Worm (Caenorhabditis elegans) whole organism, young adult: ENCODE measurements around the gene asah-2.

Source experiments
- B0261.1 ChIP-seq: sonication (generic microtip); optimal IDR thresholded peaks from 2 replicates; lab custom pipeline; 2016; ENCODE audit warnings: mild to moderate bottlenecking, missing genetic modification characterization, moderate library complexity, missing compliant biosample characterization
- F10E7.11 ChIP-seq: sonication (generic microtip); optimal IDR thresholded peaks from 2 replicates; lab custom pipeline; 2017; ENCODE audit warnings: mild to moderate bottlenecking, missing genetic modification characterization, moderate library complexity, missing compliant biosample characterization
- F49E8.2 ChIP-seq: sonication (generic microtip); optimal IDR thresholded peaks from 3 replicates; lab custom pipeline; 2017; ENCODE audit warnings: missing genetic modification characterization, mild to moderate bottlenecking, missing compliant biosample characterization, antibody characterized with exemption, moderate library complexity; ENCODE audit not compliant: insufficient read depth
- ZK185.1 ChIP-seq: sonication (generic microtip); optimal IDR thresholded peaks from 2 replicates; lab custom pipeline; 2016; ENCODE audit warnings: mild to moderate bottlenecking, missing genetic modification characterization, missing compliant biosample characterization; ENCODE audit not compliant: poor library complexity, severe bottlenecking
- ama-1 ChIP-seq, 3 experiments: fragments of 150-350 bp in 1 of 3; sonication (generic microtip) in 2 of 3; optimal IDR thresholded peaks; 2 replicates each; lab custom pipeline; 2014 to 2018; ENCODE audit warnings: missing biosample characterization in 2 of 3, missing genetic modification characterization in 2 of 3, missing genetic modification reagents in 2 of 3
- ccch-3 ChIP-seq: fragments of 200-800 bp; sonication (Bioruptor generic); optimal IDR thresholded peaks from 2 replicates; lab custom pipeline; 2018; ENCODE audit warnings: mild to moderate bottlenecking, missing genetic modification characterization, missing compliant biosample characterization
- dpff-1 ChIP-seq: sonication (generic microtip); optimal IDR thresholded peaks from 2 replicates; lab custom pipeline; 2017; ENCODE audit warnings: mild to moderate bottlenecking, missing genetic modification characterization, missing compliant biosample characterization
- him-1 ChIP-seq: sonication (generic microtip); optimal IDR thresholded peaks from 2 replicates; lab custom pipeline; 2016; ENCODE audit warnings: missing genotype, missing genetic modification reagents, missing genetic modification characterization, missing compliant biosample characterization
- lin-40 ChIP-seq: sonication (generic microtip); optimal IDR thresholded peaks from 2 replicates; lab custom pipeline; 2016; ENCODE audit warnings: missing genetic modification characterization, mild to moderate bottlenecking, missing compliant biosample characterization, missing genotype, missing genetic modification reagents
- nhr-90 ChIP-seq: sonication (generic microtip); optimal IDR thresholded peaks from 2 replicates; lab custom pipeline; 2016; ENCODE audit warnings: missing genotype, mild to moderate bottlenecking, missing genetic modification characterization, missing compliant biosample characterization
- pbrm-1 ChIP-seq: fragments of 200-800 bp; sonication (Bioruptor generic); IDR thresholded peaks from 2 replicates; pipeline ENCODE4 v1.3.6; 2022; ENCODE audit warnings: missing genetic modification reagents, missing genetic modification characterization, missing compliant biosample characterization
- snpc-4 ChIP-seq, 5 experiments: fragments of 150-350 bp in 1 of 5; sonication (generic microtip) in 4 of 5; optimal IDR thresholded peaks; 2 replicates each; lab custom pipeline; 2014 to 2018; ENCODE audit warnings: missing genetic modification characterization in 5 of 5, missing biosample characterization in 3 of 5, antibody characterized with exemption in 2 of 5, mild to moderate bottlenecking in 2 of 5, missing compliant biosample characterization in 2 of 5, missing genotype in 2 of 5, moderate library complexity in 2 of 5, missing genetic modification reagents in 1 of 5
- unc-130 ChIP-seq: sonication (generic microtip); optimal IDR thresholded peaks from 2 replicates; lab custom pipeline; 2016; ENCODE audit warnings: missing genetic modification reagents, missing genetic modification characterization, missing compliant biosample characterization

- TF ChIP-seq pbrm-1 (no peak), dpff-1 (tag; lab: Kevin White, UChicago) (no peak), F10E7.11 (tag; lab: Kevin White, UChicago) (no peak), lin-40 (no peak), snpc-4 (GFP tag; optimal IDR thresholded peaks at IDR 0.05; lab: Kevin White, UChicago) (no peak), snpc-4 (tag; optimal IDR thresholded peaks at IDR 0.05; lab: Kevin White, UChicago) (no peak), ama-1 (optimal IDR thresholded peaks at IDR 0.05; lab: Kevin White, UChicago) (no peak), ama-1 (GFP tag; optimal IDR thresholded peaks at IDR 0.05; lab: Kevin White, UChicago) (no peak), F49E8.2 (tag; lab: Kevin White, UChicago) (no peak), unc-130 (no peak), him-1 (tag; lab: Kevin White, UChicago) (no peak), nhr-90 (tag; lab: Kevin White, UChicago) (no peak), B0261.1 (tag; lab: Kevin White, UChicago) (no peak), ZK185.1 (tag; lab: Kevin White, UChicago) (no peak), ccch-3 (no peak)
Observed at ce11 chrII:10122465-10122864, 16.9 kb upstream of the asah-2 start, which contains the start of gene F27E5.7.
